Worm (Caenorhabditis elegans) whole organism, L1 larva: ENCODE measurements around the gene mrpl-50.

Source experiments
- C04F5.9 ChIP-seq: sonication (generic microtip); optimal IDR thresholded peaks from 2 replicates; lab custom pipeline; 2016; ENCODE audit warnings: missing genetic modification characterization, missing compliant biosample characterization
- C34B4.2 ChIP-seq: sonication (generic microtip); optimal IDR thresholded peaks from 2 replicates; lab custom pipeline; 2017; ENCODE audit warnings: mild to moderate bottlenecking, missing genetic modification characterization, missing compliant biosample characterization
- F16B12.6 ChIP-seq: fragments of 150-350 bp; optimal IDR thresholded peaks from 2 replicates; lab custom pipeline; 2014; ENCODE audit warnings: missing biosample characterization, missing genetic modification characterization
- ceh-8 ChIP-seq: fragments of 200-800 bp; sonication (Bioruptor generic); optimal IDR thresholded peaks from 2 replicates; lab custom pipeline; 2018; ENCODE audit warnings: mild to moderate bottlenecking, missing genetic modification characterization, moderate library complexity, missing compliant biosample characterization
- ceh-82 ChIP-seq, 3 experiments: fragments of 150-350 bp in 1 of 3; sonication (generic microtip) in 2 of 3; optimal IDR thresholded peaks; 2 replicates each; lab custom pipeline; 2014 to 2017; ENCODE audit warnings: missing biosample characterization in 3 of 3, missing genetic modification characterization in 3 of 3
- ceh-88 ChIP-seq: fragments of 200-800 bp; sonication (Bioruptor generic); IDR thresholded peaks from 2 replicates; pipeline ENCODE4 v1.3.6; 2022; ENCODE audit warnings: missing genetic modification characterization, missing compliant biosample characterization
- ces-1 ChIP-seq: fragments of 150-350 bp; optimal IDR thresholded peaks from 2 replicates; lab custom pipeline; 2014; ENCODE audit warnings: missing biosample characterization, missing genetic modification reagents, missing genetic modification characterization
- dsc-1 ChIP-seq: sonication (generic microtip); optimal IDR thresholded peaks from 2 replicates; lab custom pipeline; 2016; ENCODE audit warnings: mild to moderate bottlenecking, missing genetic modification characterization, missing compliant biosample characterization
- efl-1 ChIP-seq, 4 experiments: fragments of 150-350 bp; optimal IDR thresholded peaks in 3 of 4; peaks in 1 of 4; 1 replicate in 1 of 4; 2 replicates in 3 of 4; lab custom pipeline; 2014; ENCODE audit warnings: missing biosample characterization in 2 of 4, missing genetic modification characterization in 2 of 4, missing genetic modification reagents in 2 of 4
- elt-2 ChIP-seq: sonication (generic microtip); optimal IDR thresholded peaks from 2 replicates; lab custom pipeline; 2016; ENCODE audit warnings: missing genetic modification characterization, mild to moderate bottlenecking, inconsistent platforms, missing compliant biosample characterization, missing genetic modification reagents
- elt-3 ChIP-seq, 6 experiments: fragments of 150-350 bp in 1 of 6; sonication (generic microtip); optimal IDR thresholded peaks; 2 replicates each; lab custom pipeline; 2017 to 2018; ENCODE audit warnings: missing biosample characterization in 6 of 6, missing genetic modification characterization in 6 of 6, inconsistent platforms in 1 of 6
- fkh-8 ChIP-seq: sonication (generic microtip); optimal IDR thresholded peaks from 2 replicates; lab custom pipeline; 2016; ENCODE audit warnings: mild to moderate bottlenecking, missing genetic modification characterization, missing compliant biosample characterization
- fos-1 ChIP-seq: fragments of 150-350 bp; optimal IDR thresholded peaks from 2 replicates; lab custom pipeline; 2014; ENCODE audit warnings: missing biosample characterization, missing genetic modification characterization
- lin-13 ChIP-seq: fragments of 150-350 bp; optimal IDR thresholded peaks from 2 replicates; lab custom pipeline; 2014; ENCODE audit warnings: missing biosample characterization, missing genetic modification reagents, missing genetic modification characterization
- lin-14 ChIP-seq: fragments of 200-800 bp; sonication (Bioruptor generic); optimal IDR thresholded peaks from 2 replicates; lab custom pipeline; 2018; ENCODE audit warnings: mild to moderate bottlenecking, missing genetic modification characterization, moderate library complexity, missing compliant biosample characterization
- lin-39 ChIP-seq: fragments of 150-350 bp; optimal IDR thresholded peaks from 2 replicates; lab custom pipeline; 2014; ENCODE audit warnings: missing biosample characterization, missing genetic modification reagents, missing genetic modification characterization
- mab-9 ChIP-seq: fragments of 200-800 bp; sonication (Bioruptor generic); IDR thresholded peaks from 2 replicates; pipeline ENCODE4 v1.3.6; 2022; ENCODE audit warnings: missing genetic modification reagents, missing genetic modification characterization, missing compliant biosample characterization
- mdl-1 ChIP-seq, 2 experiments: fragments of 150-350 bp; optimal IDR thresholded peaks; 2 replicates each; lab custom pipeline; 2014 to 2017; ENCODE audit warnings: missing biosample characterization in 2 of 2, missing genetic modification characterization in 2 of 2, inconsistent platforms in 1 of 2
- nhr-11 ChIP-seq: fragments of 150-350 bp; optimal IDR thresholded peaks from 2 replicates; lab custom pipeline; 2014; ENCODE audit warnings: missing biosample characterization, missing genetic modification characterization
- nhr-12 ChIP-seq: sonication (generic microtip); optimal IDR thresholded peaks from 2 replicates; lab custom pipeline; 2017; ENCODE audit warnings: missing biosample characterization, missing genetic modification characterization
- nhr-19 ChIP-seq: fragments of 200-800 bp; sonication (Bioruptor generic); conservative IDR thresholded peaks from 2 replicates; pipeline ENCODE4 v1.3.6; 2022; ENCODE audit warnings: missing genetic modification characterization, missing compliant biosample characterization
- nhr-20 ChIP-seq: sonication (generic microtip); optimal IDR thresholded peaks from 2 replicates; lab custom pipeline; 2016; ENCODE audit warnings: mild to moderate bottlenecking, missing genetic modification characterization, missing compliant biosample characterization
- nhr-28 ChIP-seq: fragments of 150-350 bp; optimal IDR thresholded peaks from 2 replicates; lab custom pipeline; 2014; ENCODE audit warnings: missing biosample characterization, missing genetic modification characterization
- nhr-71 ChIP-seq: sonication (generic microtip); optimal IDR thresholded peaks from 2 replicates; lab custom pipeline; 2016; ENCODE audit warnings: mild to moderate bottlenecking, missing genetic modification characterization, moderate library complexity, missing compliant biosample characterization
- nhr-77 ChIP-seq: fragments of 150-350 bp; optimal IDR thresholded peaks from 2 replicates; lab custom pipeline; 2014; ENCODE audit warnings: missing biosample characterization, missing genetic modification characterization
- skn-1 ChIP-seq: fragments of 150-350 bp; optimal IDR thresholded peaks from 2 replicates; lab custom pipeline; 2014; ENCODE audit warnings: missing biosample characterization, missing genetic modification characterization
- snu-23 ChIP-seq: sonication (generic microtip); optimal IDR thresholded peaks from 2 replicates; lab custom pipeline; 2016; ENCODE audit warnings: missing genetic modification characterization, missing compliant biosample characterization
- sox-4 ChIP-seq: sonication (generic microtip); optimal IDR thresholded peaks from 2 replicates; lab custom pipeline; 2016; ENCODE audit warnings: missing genetic modification characterization, missing compliant biosample characterization
- sup-37 ChIP-seq: fragments of 200-800 bp; sonication (Bioruptor generic); optimal IDR thresholded peaks from 2 replicates; lab custom pipeline; 2018; ENCODE audit warnings: mild to moderate bottlenecking, missing genetic modification characterization, missing compliant biosample characterization
- unc-30 ChIP-seq: sonication (generic microtip); optimal IDR thresholded peaks from 2 replicates; lab custom pipeline; 2017; ENCODE audit warnings: missing biosample characterization, missing genetic modification characterization
- unc-98 ChIP-seq: fragments of 200-800 bp; sonication (Bioruptor generic); IDR thresholded peaks from 2 replicates; pipeline ENCODE4 v1.3.6; 2022; ENCODE audit warnings: missing genetic modification characterization, missing compliant biosample characterization
- vab-15 ChIP-seq: sonication (generic microtip); optimal IDR thresholded peaks from 2 replicates; lab custom pipeline; 2017; ENCODE audit warnings: missing genotype, mild to moderate bottlenecking, missing genetic modification characterization, missing compliant biosample characterization
- zag-1 ChIP-seq: fragments of 150-350 bp; optimal IDR thresholded peaks from 2 replicates; lab custom pipeline; 2014; ENCODE audit warnings: missing biosample characterization, missing genetic modification characterization
- zip-4 ChIP-seq: fragments of 200-800 bp; sonication (Bioruptor generic); optimal IDR thresholded peaks from 2 replicates; lab custom pipeline; 2018; ENCODE audit warnings: mild to moderate bottlenecking, missing genetic modification characterization, moderate library complexity, missing compliant biosample characterization

Gene mrpl-50

DNA sequence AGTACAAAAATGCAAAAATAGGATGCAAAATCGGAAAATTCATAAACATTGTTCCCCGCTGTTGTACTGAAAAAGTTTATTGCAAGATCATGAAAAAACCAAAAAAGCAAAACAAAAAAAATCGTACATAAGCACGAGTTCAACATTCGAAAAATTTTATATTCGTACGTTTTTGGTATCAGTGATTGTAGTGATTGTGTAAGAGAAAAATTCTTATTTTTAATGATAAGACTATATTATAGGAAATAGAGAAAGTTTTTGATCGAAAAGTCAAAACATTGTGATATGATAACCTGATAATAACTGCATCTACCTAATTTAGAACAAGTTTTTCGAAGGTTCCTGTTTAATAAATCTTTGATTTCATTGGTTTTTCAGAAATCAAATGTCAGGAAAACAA is 12.3 kb upstream of the mrpl-50 start:
- TF ChIP-seq elt-2 (tag; lab: Kevin White, UChicago), result peak; percentile 1
- TF ChIP-seq lin-39, result no peak
- peak in 1 of 6 experiments; percentile 28 for TF ChIP-seq elt-3 (tag; optimal IDR thresholded peaks at IDR 0.05; lab: Kevin White, UChicago)
- TF ChIP-seq, all 84 proteins: peak for 2

ce11 chrII:8920315-8920714 is 9.3 kb upstream of the mrpl-50 start:
- TF ChIP-seq zip-4 (GFP tag; lab: Kevin White, UChicago) (no peak), sup-37 (no peak), zag-1 (tag; lab: Kevin White, UChicago) (no peak), nhr-20 (tag; lab: Kevin White, UChicago) (no peak), lin-14 (GFP tag; lab: Kevin White, UChicago) (peak; percentile 31), C04F5.9 (tag; lab: Kevin White, UChicago) (no peak), nhr-28 (tag; lab: Kevin White, UChicago) (no peak), nhr-77 (tag; lab: Kevin White, UChicago) (no peak), mab-9 (no peak), skn-1 (tag; lab: Kevin White, UChicago) (peak; percentile 26), fos-1 (peak; percentile 48), efl-1 (optimal IDR thresholded peaks at IDR 0.05; lab: Kevin White, UChicago) (no peak), efl-1 (GFP tag; optimal IDR thresholded peaks at IDR 0.05 in 1 of 2; lab: Kevin White, UChicago) (no peak), nhr-12 (tag; lab: Kevin White, UChicago) (no peak), ceh-82 (tag; optimal IDR thresholded peaks at IDR 0.05; lab: Kevin White, UChicago) (no peak), sox-4 (no peak)

DNA sequence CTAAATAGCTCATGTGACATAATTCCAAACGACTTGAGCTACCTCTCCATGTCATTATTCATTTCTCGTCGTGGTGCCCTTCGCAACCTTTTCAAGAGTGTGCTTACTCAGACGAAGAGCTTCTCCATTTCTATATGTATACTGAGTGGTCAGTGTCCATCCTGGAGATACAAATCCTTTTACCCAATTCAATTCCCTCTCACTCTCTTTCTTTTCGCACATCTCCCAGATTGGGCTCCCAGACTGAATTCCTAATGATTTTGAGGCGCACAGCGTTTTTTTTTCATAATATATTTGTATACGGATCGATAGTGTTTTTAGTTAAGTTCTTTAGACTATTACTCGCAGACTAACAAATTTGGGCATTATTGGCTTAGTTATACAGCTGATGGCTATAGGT is 8.7 kb upstream of the mrpl-50 start:
- TF ChIP-seq lin-14 (GFP tag; lab: Kevin White, UChicago) (peak; percentile 11), unc-30 (no peak), mdl-1 (tag; optimal IDR thresholded peaks at IDR 0.05; lab: Kevin White, UChicago) (no peak)

DNA sequence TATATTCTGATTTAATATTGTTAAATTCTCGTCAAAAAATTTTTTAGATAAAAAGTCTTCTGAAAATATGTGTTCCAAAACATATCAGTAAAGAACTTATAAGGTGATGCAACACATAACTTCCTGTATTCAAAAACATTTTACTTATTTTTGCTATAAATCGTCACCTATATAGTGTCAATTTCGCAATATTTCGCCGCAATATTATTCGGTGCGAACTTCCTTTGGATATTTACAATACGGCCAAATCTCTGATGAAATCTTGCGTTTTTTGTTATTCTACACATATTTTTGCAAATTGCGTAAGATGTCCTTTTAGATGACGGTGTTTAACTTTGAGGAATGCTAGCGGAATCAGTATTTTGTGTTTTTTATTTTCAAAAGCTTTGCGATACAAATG is 8.2 kb upstream of the mrpl-50 start:
- TF ChIP-seq sup-37 (no peak), F16B12.6 (tag; lab: Kevin White, UChicago) (no peak), nhr-19 (no peak), unc-98 (no peak), vab-15 (no peak), C34B4.2 (no peak), fos-1 (no peak), C04F5.9 (tag; lab: Kevin White, UChicago) (no peak), nhr-11 (tag; lab: Kevin White, UChicago) (no peak), ceh-8 (GFP tag; lab: Kevin White, UChicago) (no peak), ces-1 (GFP tag; lab: Kevin White, UChicago) (no peak), nhr-71 (tag; lab: Kevin White, UChicago) (no peak), ceh-88 (GFP tag; lab: Robert Waterston, UW) (no peak), zip-4 (GFP tag; lab: Kevin White, UChicago) (no peak), nhr-28 (tag; lab: Kevin White, UChicago) (no peak), snu-23 (GFP tag; lab: Kevin White, UChicago) (no peak), dsc-1 (tag; lab: Kevin White, UChicago) (no peak), fkh-8 (tag; lab: Kevin White, UChicago) (no peak)
- TF ChIP-seq, all 84 proteins: peak for 0

- TF ChIP-seq lin-13 (GFP tag; lab: Kevin White, UChicago), result no peak
- TF ChIP-seq lin-14 (GFP tag; lab: Kevin White, UChicago), result peak; percentile 6
- TF ChIP-seq elt-2 (tag; lab: Kevin White, UChicago), result peak; percentile 35
Observed at ce11 chrII:8922140-8922539, 7.5 kb upstream of the mrpl-50 start, which contains the start of gene B0457.6. Gene B0457.6, plus strand, starts transcription at chrII:8922423.
